Worm (Caenorhabditis elegans) whole organism, midembryonic: ENCODE measurements around the gene Y47D7A.7.

ENCODE experiments used
- T22C8.4 ChIP-seq: fragments of 200-800 bp; sonication (Bioruptor generic); IDR thresholded peaks from 2 replicates; pipeline ENCODE4 v1.3.6; 2022; ENCODE audit warnings: missing genetic modification characterization, missing compliant biosample characterization
- cog-1 ChIP-seq: sonication (generic microtip); optimal IDR thresholded peaks from 2 replicates; lab custom pipeline; 2016; ENCODE audit warnings: missing genetic modification characterization, missing compliant biosample characterization
- flt-1 ChIP-seq: fragments of 200-800 bp; sonication (Bioruptor generic); IDR thresholded peaks from 2 replicates; pipeline ENCODE4 v1.3.6; 2022; ENCODE audit warnings: missing genetic modification characterization, missing compliant biosample characterization
- klf-2 ChIP-seq: fragments of 200-800 bp; sonication (Bioruptor generic); conservative IDR thresholded peaks from 2 replicates; pipeline ENCODE4 v1.3.6; 2022; ENCODE audit warnings: missing genetic modification reagents, missing genetic modification characterization, missing compliant biosample characterization
- med-1 ChIP-seq: sonication (generic microtip); optimal IDR thresholded peaks from 2 replicates; lab custom pipeline; 2017; ENCODE audit warnings: missing genetic modification characterization, mild to moderate bottlenecking, missing compliant biosample characterization, antibody characterized with exemption, missing genetic modification reagents; ENCODE audit not compliant: insufficient read depth
- ref-1 ChIP-seq: fragments of 200-800 bp; sonication (Bioruptor generic); conservative IDR thresholded peaks from 2 replicates; pipeline ENCODE4 v1.3.6; 2022; ENCODE audit warnings: missing genetic modification reagents, missing genetic modification characterization, missing compliant biosample characterization
- tab-1 ChIP-seq: fragments of 200-800 bp; sonication (Bioruptor generic); IDR thresholded peaks from 2 replicates; pipeline ENCODE4 v1.3.6; 2022; ENCODE audit warnings: missing genetic modification characterization, missing compliant biosample characterization
- ztf-23 ChIP-seq: fragments of 200-800 bp; sonication (Bioruptor generic); IDR thresholded peaks from 2 replicates; pipeline ENCODE4 v1.3.6; 2022; ENCODE audit warnings: missing genetic modification reagents, missing genetic modification characterization, missing compliant biosample characterization
- ztf-29 ChIP-seq: fragments of 200-800 bp; sonication (Bioruptor generic); IDR thresholded peaks from 2 replicates; pipeline ENCODE4 v1.3.6; 2022; ENCODE audit warnings: missing genetic modification reagents, missing genetic modification characterization, missing compliant biosample characterization

Y47D7A.7 gene

ce11 chrV:4401865-4402264 lies 17.8 kb downstream of the Y47D7A.7 start, which contains the start of gene F13A2.5:
F13A2.5 (minus strand) TSS chrV:4401965.
- TF ChIP-seq ztf-23 (GFP tag; lab: Robert Waterston, UW) (no peak), flt-1 (GFP tag; lab: Robert Waterston, UW) (no peak), ztf-29 (GFP tag; lab: Robert Waterston, UW) (no peak), tab-1 (GFP tag; lab: Robert Waterston, UW) (no peak), klf-2 (no peak), med-1 (no peak), ref-1 (GFP tag; lab: Robert Waterston, UW) (no peak), T22C8.4 (GFP tag; lab: Robert Waterston, UW) (no peak), cog-1 (tag; lab: Kevin White, UChicago) (no peak)

- TF ChIP-seq ref-1 (GFP tag; lab: Robert Waterston, UW) (no peak), ztf-23 (GFP tag; lab: Robert Waterston, UW) (no peak), med-1 (no peak), cog-1 (tag; lab: Kevin White, UChicago) (no peak), T22C8.4 (GFP tag; lab: Robert Waterston, UW) (no peak), klf-2 (no peak), ztf-29 (GFP tag; lab: Robert Waterston, UW) (no peak), flt-1 (GFP tag; lab: Robert Waterston, UW) (no peak), tab-1 (GFP tag; lab: Robert Waterston, UW) (no peak)
These were observed 19.5 kb downstream of the Y47D7A.7 start, which contains the start of gene F13A2.4 for ce11 chrV:4400118-4400517. F13A2.4 (minus strand) TSS chrV:4400218.

ce11 chrV:4398884-4399283 lies 20.8 kb downstream of the Y47D7A.7 start:
- TF ChIP-seq ztf-29 (GFP tag; lab: Robert Waterston, UW) (no peak), tab-1 (GFP tag; lab: Robert Waterston, UW) (no peak), flt-1 (GFP tag; lab: Robert Waterston, UW) (no peak), T22C8.4 (GFP tag; lab: Robert Waterston, UW) (no peak), cog-1 (tag; lab: Kevin White, UChicago) (no peak)

ce11 chrV:4398127-4398526 lies 21.5 kb downstream of the Y47D7A.7 start:
- no peak for TF ChIP-seq ztf-29 (GFP tag; lab: Robert Waterston, UW)
- TF ChIP-seq cog-1 (tag; lab: Kevin White, UChicago), result no peak
- TF ChIP-seq ref-1 (GFP tag; lab: Robert Waterston, UW), result no peak
- TF ChIP-seq med-1, result no peak
- no peak for TF ChIP-seq klf-2
- TF ChIP-seq flt-1 (GFP tag; lab: Robert Waterston, UW), result no peak
- no peak for TF ChIP-seq tab-1 (GFP tag; lab: Robert Waterston, UW)
- no peak for TF ChIP-seq ztf-23 (GFP tag; lab: Robert Waterston, UW)
- TF ChIP-seq T22C8.4 (GFP tag; lab: Robert Waterston, UW), result no peak

ce11 chrV:4396257-4396656 lies 23.4 kb downstream of the Y47D7A.7 start, which contains the start of gene F13A2.3:
F13A2.3 (minus strand) TSS chrV:4396357.
- TF ChIP-seq T22C8.4 (GFP tag; lab: Robert Waterston, UW) (no peak), cog-1 (tag; lab: Kevin White, UChicago) (no peak), klf-2 (no peak), ztf-23 (GFP tag; lab: Robert Waterston, UW) (no peak), ref-1 (GFP tag; lab: Robert Waterston, UW) (no peak), tab-1 (GFP tag; lab: Robert Waterston, UW) (no peak), ztf-29 (GFP tag; lab: Robert Waterston, UW) (no peak), flt-1 (GFP tag; lab: Robert Waterston, UW) (no peak), med-1 (no peak)

- TF ChIP-seq ztf-23 (GFP tag; lab: Robert Waterston, UW), result no peak
- TF ChIP-seq T22C8.4 (GFP tag; lab: Robert Waterston, UW), result no peak
- TF ChIP-seq cog-1 (tag; lab: Kevin White, UChicago), result no peak
- no peak for TF ChIP-seq med-1
- TF ChIP-seq ref-1 (GFP tag; lab: Robert Waterston, UW), result no peak
- no peak for TF ChIP-seq tab-1 (GFP tag; lab: Robert Waterston, UW)
- TF ChIP-seq klf-2, result no peak
- no peak for TF ChIP-seq flt-1 (GFP tag; lab: Robert Waterston, UW)
- no peak for TF ChIP-seq ztf-29 (GFP tag; lab: Robert Waterston, UW)
These were observed 31.8 kb downstream of the Y47D7A.7 start for ce11 chrV:4387916-4388315.

ce11 chrV:4387402-4387801 lies 32.3 kb downstream of the Y47D7A.7 start, which contains the start of gene F13A2.9:
F13A2.9 (minus strand) TSS chrV:4387502.
- no peak for TF ChIP-seq ref-1 (GFP tag; lab: Robert Waterston, UW)
- no peak for TF ChIP-seq klf-2
- TF ChIP-seq ztf-23 (GFP tag; lab: Robert Waterston, UW), result no peak

- no peak for TF ChIP-seq ztf-29 (GFP tag; lab: Robert Waterston, UW)
- TF ChIP-seq ztf-23 (GFP tag; lab: Robert Waterston, UW), result no peak
- no peak for TF ChIP-seq med-1
- TF ChIP-seq tab-1 (GFP tag; lab: Robert Waterston, UW), result no peak
These were observed 33.5 kb downstream of the Y47D7A.7 start, which contains the start of gene F13A2.10 for ce11 chrV:4386173-4386572. F13A2.10 (minus strand) TSS chrV:4386273.

- TF ChIP-seq ztf-29 (GFP tag; lab: Robert Waterston, UW) (no peak), med-1 (no peak), cog-1 (tag; lab: Kevin White, UChicago) (no peak), ztf-23 (GFP tag; lab: Robert Waterston, UW) (no peak), flt-1 (GFP tag; lab: Robert Waterston, UW) (no peak), T22C8.4 (GFP tag; lab: Robert Waterston, UW) (no peak), tab-1 (GFP tag; lab: Robert Waterston, UW) (no peak), klf-2 (no peak), ref-1 (GFP tag; lab: Robert Waterston, UW) (no peak)
These were observed 35.2 kb downstream of the Y47D7A.7 start, which contains the start of gene F13A2.2 for ce11 chrV:4384482-4384881. F13A2.2 (minus strand) TSS chrV:4384582.

- no peak for TF ChIP-seq med-1
- no peak for TF ChIP-seq ztf-29 (GFP tag; lab: Robert Waterston, UW)
- no peak for TF ChIP-seq tab-1 (GFP tag; lab: Robert Waterston, UW)
- TF ChIP-seq flt-1 (GFP tag; lab: Robert Waterston, UW), result no peak
- TF ChIP-seq ref-1 (GFP tag; lab: Robert Waterston, UW), result no peak
- TF ChIP-seq cog-1 (tag; lab: Kevin White, UChicago), result no peak
- TF ChIP-seq ztf-23 (GFP tag; lab: Robert Waterston, UW), result no peak
- no peak for TF ChIP-seq T22C8.4 (GFP tag; lab: Robert Waterston, UW)
- TF ChIP-seq klf-2, result no peak
These were observed 37.4 kb downstream of the Y47D7A.7 start, which contains the start of gene F13A2.1 for ce11 chrV:4382298-4382697. F13A2.1 (minus strand) TSS chrV:4382398.
